Fruit fly (Drosophila melanogaster) Kc167 (cell line): ENCODE results near the gene CG2147.

Source experiments
- h ChIP-seq: fragments of >200 bp; optimal IDR thresholded peaks from 3 replicates; lab custom pipeline; 2018; ENCODE audit warnings: missing external identifiers
- psq ChIP-seq: fragments of >200 bp; optimal IDR thresholded peaks from 2 replicates; lab custom pipeline; 2017; ENCODE audit warnings: missing external identifiers
- ttk ChIP-seq: sonication (Bioruptor generic); optimal IDR thresholded peaks from 2 replicates; lab custom pipeline; 2017; ENCODE audit warnings: missing external identifiers

- TF ChIP-seq psq (lab: Kevin White, UChicago) (no peak), ttk (no peak), h (lab: Kevin White, UChicago) (no peak)
These were observed 2.8 kb downstream of the CG2147 start for dm6 chrX:8243251-8243650.
